Fruit fly (Drosophila melanogaster) whole organism, embryonic: ENCODE data around the gene CG34309.

Experiments used
- Ada2b ChIP-seq: fragments of 200-800 bp; sonication (Bioruptor generic); IDR thresholded peaks from 2 replicates; pipeline ENCODE4 v1.3.6; 2022; ENCODE audit warnings: missing biosample characterization, missing genetic modification characterization
- Antp ChIP-seq: fragments of 200-800 bp; sonication (Bioruptor generic); optimal IDR thresholded peaks from 3 replicates; lab custom pipeline; 2016; ENCODE audit warnings: missing biosample characterization, missing genetic modification characterization
- BEAF-32 ChIP-seq: fragments of 200-800 bp; sonication (Bioruptor generic); optimal IDR thresholded peaks from 3 replicates; lab custom pipeline; 2017; ENCODE audit warnings: missing biosample characterization, missing genetic modification characterization, mild to moderate bottlenecking, moderate library complexity, missing genetic modification reagents
- Blimp-1 ChIP-seq: fragments of 200-800 bp; sonication (Bioruptor generic); optimal IDR thresholded peaks from 3 replicates; lab custom pipeline; 2018; ENCODE audit warnings: missing biosample characterization, missing genetic modification characterization, mild to moderate bottlenecking, moderate library complexity, missing genetic modification reagents
- Bteb2 ChIP-seq: fragments of 200-800 bp; sonication (Bioruptor generic); optimal IDR thresholded peaks from 2 replicates; lab custom pipeline; 2016; ENCODE audit warnings: missing biosample characterization, missing genetic modification characterization
- CG10462 ChIP-seq: fragments of 200-800 bp; sonication (Bioruptor generic); optimal IDR thresholded peaks from 2 replicates; lab custom pipeline; 2016; ENCODE audit warnings: missing biosample characterization, missing genetic modification characterization
- CG11093 ChIP-seq: fragments of 200-800 bp; sonication (Bioruptor generic); IDR thresholded peaks from 3 replicates; pipeline ENCODE4 v1.3.6; 2022; ENCODE audit warnings: missing biosample characterization, missing genetic modification characterization
- CG14860 ChIP-seq: fragments of 200-800 bp; sonication (Bioruptor generic); IDR thresholded peaks from 3 replicates; pipeline ENCODE4 v1.3.6; 2022; ENCODE audit warnings: missing biosample characterization, missing genetic modification characterization; ENCODE audit not compliant: partially characterized antibody
- CG16863 ChIP-seq: fragments of 200-800 bp; sonication (Bioruptor generic); optimal IDR thresholded peaks from 3 replicates; lab custom pipeline; 2016; ENCODE audit warnings: missing biosample characterization, missing genetic modification characterization
- CG17359 ChIP-seq: fragments of 200-800 bp; sonication (Bioruptor generic); optimal IDR thresholded peaks from 3 replicates; lab custom pipeline; 2018; ENCODE audit warnings: missing biosample characterization, mild to moderate bottlenecking, missing genetic modification characterization, moderate library complexity
- CG1792 ChIP-seq: fragments of 200-800 bp; sonication (Bioruptor generic); optimal IDR thresholded peaks from 2 replicates; lab custom pipeline; 2016; ENCODE audit warnings: missing biosample characterization, missing genetic modification characterization
- CG18011 ChIP-seq: fragments of 200-800 bp; sonication (Bioruptor generic); optimal IDR thresholded peaks from 2 replicates; lab custom pipeline; 2017; ENCODE audit warnings: missing biosample characterization, missing genetic modification characterization, mild to moderate bottlenecking, moderate library complexity, missing genotype
- CG2199 ChIP-seq: fragments of 200-800 bp; sonication (Bioruptor generic); IDR thresholded peaks from 3 replicates; pipeline ENCODE4 v1.3.6; 2022; ENCODE audit warnings: missing biosample characterization, missing genetic modification characterization
- CG3163 ChIP-seq: fragments of 200-800 bp; sonication (Bioruptor generic); optimal IDR thresholded peaks from 3 replicates; lab custom pipeline; 2016; ENCODE audit warnings: missing biosample characterization, missing genetic modification characterization
- CG34376 ChIP-seq: fragments of 200-800 bp; sonication (Bioruptor generic); optimal IDR thresholded peaks from 2 replicates; lab custom pipeline; 2018; ENCODE audit warnings: missing biosample characterization, mild to moderate bottlenecking, missing genetic modification characterization
- CG6272 ChIP-seq: fragments of 200-800 bp; sonication (Bioruptor generic); IDR thresholded peaks from 2 replicates; pipeline ENCODE4 v1.3.6; 2022; ENCODE audit warnings: missing biosample characterization, missing genetic modification characterization
- CG7928 ChIP-seq: fragments of 200-800 bp; sonication (Bioruptor generic); optimal IDR thresholded peaks from 2 replicates; lab custom pipeline; 2017; ENCODE audit warnings: missing biosample characterization, mild to moderate bottlenecking, missing genetic modification characterization
- CG8478 ChIP-seq: fragments of >200 bp; optimal IDR thresholded peaks from 2 replicates; lab custom pipeline; 2018
- CG8944 ChIP-seq: fragments of 200-800 bp; sonication (Bioruptor generic); optimal IDR thresholded peaks from 3 replicates; lab custom pipeline; 2016; ENCODE audit warnings: missing biosample characterization, missing genetic modification characterization
- CG9797 ChIP-seq: fragments of 200-800 bp; sonication (Bioruptor generic); optimal IDR thresholded peaks from 3 replicates; lab custom pipeline; 2018; ENCODE audit warnings: missing biosample characterization, mild to moderate bottlenecking, missing genetic modification characterization
- CG9932 ChIP-seq: fragments of 200-800 bp; sonication (Bioruptor generic); IDR thresholded peaks from 2 replicates; pipeline ENCODE4 v1.3.6; 2022; ENCODE audit warnings: missing biosample characterization, missing genetic modification characterization
- Chrac-16 ChIP-seq: fragments of 200-800 bp; sonication (Bioruptor generic); optimal IDR thresholded peaks from 3 replicates; lab custom pipeline; 2016; ENCODE audit warnings: missing biosample characterization, missing genetic modification characterization
- Deaf1 ChIP-seq: fragments of 200-800 bp; optimal IDR thresholded peaks from 3 replicates; lab custom pipeline; 2019; ENCODE audit warnings: missing biosample characterization, mild to moderate bottlenecking, missing genetic modification characterization, moderate library complexity
- Dp ChIP-seq: fragments of 200-800 bp; sonication (Bioruptor generic); optimal IDR thresholded peaks from 2 replicates; lab custom pipeline; 2018; ENCODE audit warnings: missing biosample characterization, mild to moderate bottlenecking, missing genetic modification characterization, moderate library complexity
- Fer2 ChIP-seq: fragments of 200-800 bp; sonication (Bioruptor generic); optimal IDR thresholded peaks from 2 replicates; lab custom pipeline; 2018; ENCODE audit warnings: missing biosample characterization, mild to moderate bottlenecking, missing genetic modification characterization, moderate library complexity
- Fer3 ChIP-seq: fragments of 200-800 bp; sonication (Bioruptor generic); optimal IDR thresholded peaks from 2 replicates; lab custom pipeline; 2018; ENCODE audit warnings: missing biosample characterization, mild to moderate bottlenecking, missing genetic modification characterization, moderate library complexity
- Lim3 ChIP-seq: fragments of 200-800 bp; sonication (Bioruptor generic); IDR thresholded peaks from 2 replicates; pipeline ENCODE4 v1.3.6; 2022; ENCODE audit warnings: missing biosample characterization, missing genetic modification characterization
- NC2β ChIP-seq: fragments of 200-800 bp; sonication (Bioruptor generic); optimal IDR thresholded peaks from 2 replicates; lab custom pipeline; 2016; ENCODE audit warnings: missing biosample characterization, missing genetic modification characterization
- NfI ChIP-seq: fragments of 200-800 bp; sonication (Bioruptor generic); optimal IDR thresholded peaks from 3 replicates; lab custom pipeline; 2018; ENCODE audit warnings: missing biosample characterization, mild to moderate bottlenecking, missing genetic modification characterization, moderate library complexity
- Sox100B ChIP-seq: fragments of 200-800 bp; sonication (Bioruptor generic); optimal IDR thresholded peaks from 3 replicates; lab custom pipeline; 2018; ENCODE audit warnings: missing biosample characterization, mild to moderate bottlenecking, missing genetic modification characterization
- Xrp1 ChIP-seq: fragments of 200-800 bp; sonication (Bioruptor generic); IDR thresholded peaks from 2 replicates; pipeline ENCODE4 v1.3.6; 2022; ENCODE audit warnings: missing biosample characterization, missing genetic modification characterization
- bsh ChIP-seq, 2 experiments: fragments of 200-800 bp; sonication (Bioruptor generic); optimal IDR thresholded peaks; 2 replicates each; lab custom pipeline; 2017 to 2018; ENCODE audit warnings: mild to moderate bottlenecking in 2 of 2, missing biosample characterization in 2 of 2, missing genetic modification characterization in 2 of 2, moderate library complexity in 1 of 2
- chm ChIP-seq: fragments of 200-800 bp; sonication (Bioruptor generic); IDR thresholded peaks from 2 replicates; pipeline ENCODE4 v1.3.6; 2022; ENCODE audit warnings: missing biosample characterization, missing genetic modification characterization
- crp ChIP-seq, 2 experiments: fragments of 200-800 bp; sonication (Bioruptor generic); optimal IDR thresholded peaks; 2 replicates in 1 of 2; 3 replicates in 1 of 2; lab custom pipeline; 2017; ENCODE audit warnings: missing biosample characterization in 2 of 2, missing genetic modification characterization in 2 of 2, mild to moderate bottlenecking in 1 of 2, moderate library complexity in 1 of 2
- da ChIP-seq: fragments of 200-800 bp; sonication (Bioruptor generic); optimal IDR thresholded peaks from 2 replicates; lab custom pipeline; 2016; ENCODE audit warnings: missing biosample characterization, missing genetic modification characterization
- dpn ChIP-seq, 2 experiments: fragments of 200-800 bp; sonication (Bioruptor generic); optimal IDR thresholded peaks; 3 replicates each; lab custom pipeline; 2016; ENCODE audit warnings: missing biosample characterization in 2 of 2, missing genetic modification characterization in 2 of 2
- fd102C ChIP-seq: fragments of 200-800 bp; sonication (Bioruptor generic); optimal IDR thresholded peaks from 2 replicates; lab custom pipeline; 2018; ENCODE audit warnings: missing biosample characterization, mild to moderate bottlenecking, missing genetic modification characterization, moderate library complexity
- fd3F ChIP-seq: fragments of 200-800 bp; sonication (Bioruptor generic); optimal IDR thresholded peaks from 2 replicates; lab custom pipeline; 2018; ENCODE audit warnings: missing biosample characterization, mild to moderate bottlenecking, missing genetic modification characterization, moderate library complexity
- hkb ChIP-seq, 2 experiments: fragments of 200-800 bp in 1 of 2; fragments of >200 bp in 1 of 2; sonication (Bioruptor generic) in 1 of 2; IDR thresholded peaks in 1 of 2; optimal IDR thresholded peaks in 1 of 2; 2 replicates each; pipeline versions ENCODE4 v1.3.6 to Lab custom; 2017 to 2022; ENCODE audit warnings: missing biosample characterization in 1 of 2, missing genetic modification characterization in 1 of 2
- kni ChIP-seq: fragments of 200-800 bp; sonication (Bioruptor generic); optimal IDR thresholded peaks from 3 replicates; lab custom pipeline; 2017; ENCODE audit warnings: mild to moderate bottlenecking, missing biosample characterization, missing genetic modification reagents, missing genetic modification characterization
- lov ChIP-seq, 2 experiments: fragments of 200-800 bp in 1 of 2; fragments of >200 bp in 1 of 2; sonication (Bioruptor generic) in 1 of 2; IDR thresholded peaks in 1 of 2; optimal IDR thresholded peaks in 1 of 2; 2 replicates in 1 of 2; 3 replicates in 1 of 2; pipeline versions ENCODE4 v1.3.6 to Lab custom; 2017 to 2022; ENCODE audit warnings: missing biosample characterization in 1 of 2, missing genetic modification characterization in 1 of 2
- phol ChIP-seq: fragments of 200-800 bp; sonication (Bioruptor generic); optimal IDR thresholded peaks from 3 replicates; lab custom pipeline; 2018; ENCODE audit warnings: missing biosample characterization, mild to moderate bottlenecking, missing genetic modification characterization, moderate library complexity
- pita ChIP-seq: fragments of 200-800 bp; sonication (Bioruptor generic); optimal IDR thresholded peaks from 2 replicates; lab custom pipeline; 2017; ENCODE audit warnings: missing biosample characterization, mild to moderate bottlenecking, missing genetic modification characterization
- sens ChIP-seq: fragments of 200-800 bp; sonication (Bioruptor generic); peaks from one replicate; lab custom pipeline; 2016; ENCODE audit warnings: missing biosample characterization, missing genetic modification characterization
- ttk ChIP-seq: fragments of 200-800 bp; sonication (Bioruptor generic); IDR thresholded peaks from 2 replicates; pipeline ENCODE4 v2.1.2; 2022; ENCODE audit warnings: missing biosample characterization, missing genetic modification characterization
- tup ChIP-seq: fragments of 200-800 bp; sonication (Bioruptor generic); optimal IDR thresholded peaks from 2 replicates; lab custom pipeline; 2016; ENCODE audit warnings: missing biosample characterization, mild to moderate bottlenecking, missing genetic modification characterization, moderate library complexity
- wek ChIP-seq: fragments of 200-800 bp; sonication (Bioruptor generic); optimal IDR thresholded peaks from 3 replicates; lab custom pipeline; 2018; ENCODE audit warnings: missing biosample characterization, mild to moderate bottlenecking, missing genetic modification characterization, moderate library complexity

The CG34309 gene

DNA sequence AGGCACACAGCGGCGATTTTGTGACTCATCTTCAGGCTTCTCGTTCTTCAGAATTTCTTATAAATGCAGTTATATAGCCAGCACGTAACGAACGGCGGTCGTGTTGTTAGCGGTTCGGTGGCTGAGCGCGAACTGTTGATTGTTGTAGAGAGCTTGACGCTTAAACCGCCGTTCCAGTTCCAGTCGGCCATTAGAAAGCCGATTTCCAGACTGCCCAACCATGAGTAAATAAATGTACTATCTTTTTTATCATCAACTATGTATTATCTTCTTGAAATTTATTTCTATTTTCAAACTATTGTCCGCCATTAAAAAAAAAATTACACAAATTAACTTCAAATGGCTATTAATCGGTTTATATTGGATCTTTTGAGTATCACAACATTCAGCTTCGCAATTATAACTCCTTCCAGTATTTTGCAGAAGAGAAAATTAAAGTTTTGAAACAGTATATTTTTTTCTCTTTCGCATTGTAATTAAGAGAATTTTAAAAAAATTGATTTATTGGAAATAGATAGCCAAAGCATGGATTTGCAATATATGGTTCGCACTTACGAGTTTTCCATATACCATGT, 29.4 kb downstream of the CG34309 start, which contains the start of gene GILT1 (continued):
- 0 out of 2 replicates have a peak, but pooled peaks have one; percentile 9 for TF ChIP-seq Xrp1 (GFP tag; lab: Robert Waterston, UW)
- TF ChIP-seq lov (optimal IDR thresholded peaks at IDR 0.05; lab: Kevin White, UChicago), result no peak
- TF ChIP-seq lov (GFP tag; IDR thresholded peaks at IDR 0.05; lab: Robert Waterston, UW), result 0 out of 3 replicates have a peak, but pooled peaks have one; percentile 35
- TF ChIP-seq CG16863 (GFP tag; lab: Kevin White, UChicago), result no peak
- TF ChIP-seq CG3163 (GFP tag; lab: Kevin White, UChicago), result peak; percentile 91
- TF ChIP-seq NfI, result no peak
- no peak for TF ChIP-seq Chrac-16 (GFP tag; lab: Kevin White, UChicago)
- peak; percentile 13 for TF ChIP-seq Deaf1 (tag; lab: Kevin White, UChicago)
- peak; percentile 52; the same call in 1 of the 2 replicates for TF ChIP-seq chm (GFP tag; lab: Robert Waterston, UW)

DNA sequence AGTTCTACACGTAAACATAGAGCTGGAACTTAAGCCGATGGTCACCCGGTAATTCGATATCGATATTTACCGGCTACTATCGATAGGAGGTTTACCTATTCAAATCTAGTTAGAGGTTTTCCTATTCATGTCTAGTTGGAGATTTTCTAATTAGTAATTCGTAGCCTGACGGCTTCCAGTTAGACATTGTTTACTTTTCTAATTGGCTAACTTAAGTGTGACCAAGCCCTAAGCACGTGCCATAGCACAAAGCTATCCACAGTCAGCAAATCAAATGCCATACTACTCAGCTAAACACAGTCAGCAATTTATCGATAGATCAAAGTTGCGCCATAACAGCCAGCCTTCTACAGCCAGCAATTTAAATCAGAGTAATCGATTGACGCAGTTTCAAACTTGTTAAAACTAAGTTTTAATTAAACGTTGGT, 30.6 kb downstream of the CG34309 start, which contains the start of gene Dpm3:
Gene Dpm3, minus strand, starts transcription at position 20 of the 428 bp plus-strand sequence.
- TF ChIP-seq Antp (peak; percentile 40), Blimp-1 (GFP tag; lab: Kevin White, UChicago) (peak; percentile 18), CG10462 (GFP tag; lab: Kevin White, UChicago) (no peak), dpn (GFP tag; optimal IDR thresholded peaks at IDR 0.05; lab: Kevin White, UChicago) (peak; percentile 56 to 65), CG8944 (GFP tag; lab: Kevin White, UChicago) (peak; percentile 52), Bteb2 (no peak), Deaf1 (tag; lab: Kevin White, UChicago) (no peak), CG2199 (GFP tag; lab: Robert Waterston, UW) (0 out of 3 replicates have a peak, but pooled peaks have one; percentile 68), Fer3 (tag; lab: Kevin White, UChicago) (no peak), CG9797 (GFP tag; lab: Kevin White, UChicago) (peak; percentile 92), ttk (GFP tag; lab: Robert Waterston, UW) (no peak), CG6272 (GFP tag; lab: Robert Waterston, UW) (no peak), hkb (optimal IDR thresholded peaks at IDR 0.05; lab: Kevin White, UChicago) (peak; percentile 62), hkb (GFP tag; IDR thresholded peaks at IDR 0.05; lab: Robert Waterston, UW) (no peak), sens (GFP tag; lab: Kevin White, UChicago) (peak; percentile 86), NC2β (no peak), da (no peak), CG34376 (GFP tag; lab: Kevin White, UChicago) (no peak), CG7928 (GFP tag; lab: Kevin White, UChicago) (no peak), CG14860 (GFP tag; lab: Robert Waterston, UW) (peak; percentile 91), CG9932 (GFP tag; lab: Robert Waterston, UW) (peak; percentile 68), tup (GFP tag; lab: Kevin White, UChicago) (no peak), CG1792 (no peak), crp (GFP tag; optimal IDR thresholded peaks at IDR 0.05; lab: Kevin White, UChicago) (peak in 1 of 2 experiments; percentile 18), fd3F (GFP tag; lab: Kevin White, UChicago) (no peak), wek (no peak), CG11093 (no peak), bsh (GFP tag; optimal IDR thresholded peaks at IDR 0.05; lab: Kevin White, UChicago) (peak in 1 of 2 experiments; percentile 15), pita (GFP tag; lab: Kevin White, UChicago) (peak; percentile 17), Sox100B (GFP tag; lab: Kevin White, UChicago) (no peak), fd102C (GFP tag; lab: Kevin White, UChicago) (no peak), Ada2b (GFP tag; lab: Robert Waterston, UW) (no peak), phol (peak; percentile 70), Lim3 (GFP tag; lab: Robert Waterston, UW) (no peak), CG18011 (GFP tag; lab: Kevin White, UChicago) (peak; percentile 100), BEAF-32 (GFP tag; lab: Kevin White, UChicago) (peak; percentile 93), Dp (peak; percentile 97), kni (GFP tag; lab: Kevin White, UChicago) (no peak), CG8478 (no peak), CG17359 (tag; lab: Kevin White, UChicago) (no peak), Fer2 (tag; lab: Kevin White, UChicago) (no peak)
